Worm (Caenorhabditis elegans): ENCODE measurements around the gene K09F6.7.

- TF ChIP-seq him-1 (tag; optimal IDR thresholded peaks at IDR 0.05) (no peak), dao-5 (tag; optimal IDR thresholded peaks at IDR 0.05) (no peak)
These were observed 3.9 kb upstream of the K09F6.7 start, which contains the start of gene fbxc-25 for ce11 chrII:2295817-2296315.
